Fruit fly (Drosophila melanogaster): ENCODE measurements around the gene CG11911.

Gene CG11911

dm6 chr2L:297480-298284, 23.4 kb downstream of the CG11911 start, which contains the start of gene Pi3K21B (continued):
- TF ChIP-seq HLHmδ (GFP tag; optimal IDR thresholded peaks at IDR 0.05): peak; percentile 90
- peak; percentile 93 for TF ChIP-seq CG9817 (tag; optimal IDR thresholded peaks at IDR 0.05)
- TF ChIP-seq CG17186 (GFP tag; optimal IDR thresholded peaks at IDR 0.05): peak; percentile 87
- TF ChIP-seq zfh2 (GFP tag; optimal IDR thresholded peaks at IDR 0.05): peak; percentile 96
- TF ChIP-seq nom (GFP tag; optimal IDR thresholded peaks at IDR 0.05): peak; percentile 59
- no peak for TF ChIP-seq CG14860 (GFP tag; IDR thresholded peaks at IDR 0.05; ENCODE audit: partially characterized antibody)
- TF ChIP-seq Tbp (GFP tag; optimal IDR thresholded peaks at IDR 0.05): no peak
- TF ChIP-seq Rfx (GFP tag; IDR thresholded peaks at IDR 0.05): peak; percentile 96
- TF ChIP-seq CG32772 (GFP tag; IDR thresholded peaks at IDR 0.05): peak; percentile 82
- TF ChIP-seq gro (GFP tag; optimal IDR thresholded peaks at IDR 0.05): peak; percentile 91
- peak; percentile 87 for TF ChIP-seq CG17359 (tag; optimal IDR thresholded peaks at IDR 0.05)
- TF ChIP-seq Pdp1 (GFP tag; optimal IDR thresholded peaks at IDR 0.05): peak; percentile 85 to 90
- peak; percentile 78 for TF ChIP-seq pzg (GFP tag; optimal IDR thresholded peaks at IDR 0.05)
- TF ChIP-seq insv (GFP tag; optimal IDR thresholded peaks at IDR 0.05): peak in 1 of 2 experiments; percentile 74
- TF ChIP-seq sna (GFP tag; IDR thresholded peaks at IDR 0.05; ENCODE audit: partially characterized antibody): 0 out of 2 replicates have a peak, but pooled peaks have one; percentile 12
- peak; percentile 84 for TF ChIP-seq Rx (GFP tag; IDR thresholded peaks at IDR 0.05)
- no peak; the same call in 1 of the 3 replicates for TF ChIP-seq CG34422 (GFP tag; IDR thresholded peaks at IDR 0.05)
- peak; percentile 97 for TF ChIP-seq Antp (GFP tag; optimal IDR thresholded peaks at IDR 0.05)
- no peak for TF ChIP-seq Doc2 (GFP tag; IDR thresholded peaks at IDR 0.05)
- TF ChIP-seq Six4 (GFP tag; optimal IDR thresholded peaks at IDR 0.05): peak; percentile 84
- peak; percentile 93 for TF ChIP-seq CG33213 (GFP tag; optimal IDR thresholded peaks at IDR 0.05)
- peak; percentile 37 for TF ChIP-seq CG12219 (GFP tag; optimal IDR thresholded peaks at IDR 0.05)
- TF ChIP-seq CG8924 (tag; optimal IDR thresholded peaks at IDR 0.05): peak; percentile 90
- TF ChIP-seq btn (GFP tag; optimal IDR thresholded peaks at IDR 0.05): peak; percentile 69
- peak; percentile 94 for TF ChIP-seq trem (tag; optimal IDR thresholded peaks at IDR 0.05)
- peak; percentile 92 for TF ChIP-seq lab (GFP tag; optimal IDR thresholded peaks at IDR 0.05)
- peak; percentile 88 for TF ChIP-seq CG1233 (GFP tag; optimal IDR thresholded peaks at IDR 0.05)
- peak; percentile 86 for TF ChIP-seq Oli (tag; optimal IDR thresholded peaks at IDR 0.05)
- peak; percentile 87 for TF ChIP-seq CG5245 (GFP tag; optimal IDR thresholded peaks at IDR 0.05)
- TF ChIP-seq stwl (tag; optimal IDR thresholded peaks at IDR 0.05): peak; percentile 93
- peak; percentile 93 for TF ChIP-seq CG3847 (GFP tag; IDR thresholded peaks at IDR 0.05)
- TF ChIP-seq NFAT (GFP tag; IDR thresholded peaks at IDR 0.05): peak; percentile 86
- peak; percentile 93 for TF ChIP-seq shn (GFP tag; optimal IDR thresholded peaks at IDR 0.05)
- 0 out of 3 replicates have a peak, but pooled peaks have one; percentile 10 for TF ChIP-seq knrl (GFP tag; IDR thresholded peaks at IDR 0.05; ENCODE audit: partially characterized antibody)
- peak; percentile 91 for TF ChIP-seq bcd (GFP tag; optimal IDR thresholded peaks at IDR 0.05)
- TF ChIP-seq CG1024 (GFP tag; IDR thresholded peaks at IDR 0.05): no peak; the same call in none of the 2 replicates
- TF ChIP-seq MTF-1 (GFP tag; optimal IDR thresholded peaks at IDR 0.05; ENCODE audit: borderline replicate concordance): peak; percentile 35
- peak; percentile 67 for TF ChIP-seq croc (GFP tag; conservative IDR thresholded peaks at IDR 0.05)
- TF ChIP-seq dmrt11E (tag; optimal IDR thresholded peaks at IDR 0.05): peak; percentile 88
- peak; percentile 70 for TF ChIP-seq peb (GFP tag; IDR thresholded peaks at IDR 0.05)
- peak; percentile 80 for TF ChIP-seq Usf (GFP tag; optimal IDR thresholded peaks at IDR 0.05)
- peak; percentile 87 for TF ChIP-seq Dp (GFP tag; optimal IDR thresholded peaks at IDR 0.05)
- peak; percentile 87 for TF ChIP-seq esg (GFP tag; conservative IDR thresholded peaks at IDR 0.05)
- peak; percentile 85; the same call in 1 of the 2 replicates for TF ChIP-seq ranshi (GFP tag; IDR thresholded peaks at IDR 0.05)
- peak; percentile 84 for TF ChIP-seq CG13296 (GFP tag; optimal IDR thresholded peaks at IDR 0.05)
- TF ChIP-seq CG6765 (GFP tag; optimal IDR thresholded peaks at IDR 0.05): peak; percentile 72
- TF ChIP-seq Hr51 (GFP tag; optimal IDR thresholded peaks at IDR 0.05): peak; percentile 87 to 94
